Fruit fly (Drosophila melanogaster) whole organism, embryonic: Measurements from ENCODE around the gene Atg13.

Experiments
- Abd-B ChIP-seq: fragments of 200-800 bp; sonication (Bioruptor generic); optimal IDR thresholded peaks from 2 replicates; lab custom pipeline; 2018; ENCODE audit warnings: missing biosample characterization, mild to moderate bottlenecking, missing genetic modification characterization, moderate library complexity
- CG10147 ChIP-seq: fragments of 200-800 bp; sonication (Bioruptor generic); optimal IDR thresholded peaks from 2 replicates; lab custom pipeline; 2019; ENCODE audit warnings: missing biosample characterization, mild to moderate bottlenecking, missing genetic modification characterization, moderate library complexity
- CG11695 ChIP-seq: fragments of 200-800 bp; sonication (Bioruptor generic); IDR thresholded peaks from 3 replicates; pipeline ENCODE4 v1.3.6; 2022; ENCODE audit warnings: missing biosample characterization, missing genetic modification characterization
- CG1233 ChIP-seq: fragments of 200-800 bp; sonication (Bioruptor generic); optimal IDR thresholded peaks from 4 replicates; lab custom pipeline; 2018; ENCODE audit warnings: missing biosample characterization, mild to moderate bottlenecking, missing genetic modification characterization
- CG13296 ChIP-seq: fragments of 200-800 bp; sonication (Bioruptor generic); optimal IDR thresholded peaks from 3 replicates; lab custom pipeline; 2018; ENCODE audit warnings: missing biosample characterization, mild to moderate bottlenecking, missing genetic modification characterization
- CG13424 ChIP-seq: fragments of 200-800 bp; sonication (Bioruptor generic); optimal IDR thresholded peaks from 2 replicates; lab custom pipeline; 2019; ENCODE audit warnings: missing biosample characterization, mild to moderate bottlenecking, missing genetic modification characterization, moderate library complexity
- CG14710 ChIP-seq: fragments of 200-800 bp; sonication (Bioruptor generic); optimal IDR thresholded peaks from 3 replicates; lab custom pipeline; 2019; ENCODE audit warnings: missing biosample characterization, mild to moderate bottlenecking, missing genetic modification characterization, moderate library complexity
- CG14860 ChIP-seq: fragments of 200-800 bp; sonication (Bioruptor generic); IDR thresholded peaks from 3 replicates; pipeline ENCODE4 v1.3.6; 2022; ENCODE audit warnings: missing biosample characterization, missing genetic modification characterization; ENCODE audit not compliant: partially characterized antibody
- CG17186 ChIP-seq: fragments of 200-800 bp; sonication (Bioruptor generic); optimal IDR thresholded peaks from 3 replicates; lab custom pipeline; 2017; ENCODE audit warnings: missing biosample characterization, missing genetic modification reagents, missing genetic modification characterization
- CG17802 ChIP-seq: fragments of 200-800 bp; sonication (Bioruptor generic); optimal IDR thresholded peaks from 2 replicates; lab custom pipeline; 2018; ENCODE audit warnings: missing biosample characterization, mild to moderate bottlenecking, missing genetic modification characterization, moderate library complexity
- CG2120 ChIP-seq: fragments of 200-800 bp; sonication (Bioruptor generic); optimal IDR thresholded peaks from 3 replicates; lab custom pipeline; 2016; ENCODE audit warnings: missing biosample characterization, missing genetic modification characterization
- CG2202 ChIP-seq: fragments of 200-800 bp; sonication (Bioruptor generic); optimal IDR thresholded peaks from 2 replicates; lab custom pipeline; 2018; ENCODE audit warnings: missing biosample characterization, mild to moderate bottlenecking, missing genetic modification characterization
- CG30020 ChIP-seq: fragments of 200-800 bp; optimal IDR thresholded peaks from 2 replicates; lab custom pipeline; 2019; ENCODE audit warnings: missing biosample characterization, mild to moderate bottlenecking, missing genetic modification characterization, moderate library complexity
- CG6791 ChIP-seq: fragments of 200-800 bp; sonication (Bioruptor generic); IDR thresholded peaks from 3 replicates; pipeline ENCODE4 v1.3.6; 2022; ENCODE audit warnings: missing biosample characterization, missing genetic modification characterization; ENCODE audit not compliant: partially characterized antibody
- CG8281 ChIP-seq: fragments of 200-800 bp; sonication (Bioruptor generic); optimal IDR thresholded peaks from 2 replicates; lab custom pipeline; 2018; ENCODE audit warnings: missing biosample characterization, mild to moderate bottlenecking, missing genetic modification characterization, moderate library complexity
- CG8924 ChIP-seq: fragments of 200-800 bp; optimal IDR thresholded peaks from 3 replicates; lab custom pipeline; 2019; ENCODE audit warnings: missing biosample characterization, mild to moderate bottlenecking, missing genetic modification characterization, moderate library complexity
- CG9727 ChIP-seq: fragments of 200-800 bp; sonication (Bioruptor generic); optimal IDR thresholded peaks from 3 replicates; lab custom pipeline; 2017; ENCODE audit warnings: missing biosample characterization, mild to moderate bottlenecking, missing genetic modification characterization
- CoRest ChIP-seq: fragments of 200-800 bp; sonication (Bioruptor generic); optimal IDR thresholded peaks from 3 replicates; lab custom pipeline; 2018; ENCODE audit warnings: missing biosample characterization, mild to moderate bottlenecking, missing genetic modification characterization, moderate library complexity
- D19A ChIP-seq: fragments of 200-800 bp; optimal IDR thresholded peaks from 3 replicates; lab custom pipeline; 2019; ENCODE audit warnings: missing biosample characterization, mild to moderate bottlenecking, missing genetic modification characterization, moderate library complexity
- Dref ChIP-seq: fragments of 200-800 bp; sonication (Bioruptor generic); IDR thresholded peaks from 2 replicates; pipeline ENCODE4 v1.3.6; 2022; ENCODE audit warnings: missing biosample characterization, missing genetic modification characterization
- H15 ChIP-seq: fragments of 200-800 bp; sonication (Bioruptor generic); IDR thresholded peaks from 3 replicates; pipeline ENCODE4 v1.3.6; 2022; ENCODE audit warnings: missing biosample characterization, missing genetic modification characterization
- HLH54F ChIP-seq: fragments of 200-800 bp; sonication (Bioruptor generic); optimal IDR thresholded peaks from 3 replicates; lab custom pipeline; 2016; ENCODE audit warnings: missing biosample characterization, missing genetic modification characterization
- Lpt ChIP-seq: fragments of >200 bp; optimal IDR thresholded peaks from 2 replicates; lab custom pipeline; 2018; ENCODE audit warnings: missing biosample characterization, missing genetic modification characterization
- MESR4 ChIP-seq: fragments of 200-800 bp; sonication (Bioruptor generic); optimal IDR thresholded peaks from 2 replicates; lab custom pipeline; 2018; ENCODE audit warnings: missing biosample characterization, mild to moderate bottlenecking, missing genetic modification characterization, moderate library complexity
- Mad ChIP-seq: fragments of 200-800 bp; sonication (Bioruptor generic); optimal IDR thresholded peaks from 2 replicates; lab custom pipeline; 2016; ENCODE audit warnings: missing biosample characterization, missing genetic modification characterization
- NfI ChIP-seq: fragments of 200-800 bp; sonication (Bioruptor generic); optimal IDR thresholded peaks from 3 replicates; lab custom pipeline; 2018; ENCODE audit warnings: missing biosample characterization, mild to moderate bottlenecking, missing genetic modification characterization, moderate library complexity
- Scr ChIP-seq: fragments of 200-800 bp; sonication (Bioruptor generic); IDR thresholded peaks from 2 replicates; pipeline ENCODE4 v1.3.6; 2022; ENCODE audit warnings: missing biosample characterization, missing genetic modification characterization; ENCODE audit not compliant: partially characterized antibody
- Sox102F ChIP-seq: fragments of 200-800 bp; sonication (Bioruptor generic); optimal IDR thresholded peaks from 2 replicates; lab custom pipeline; 2018; ENCODE audit warnings: missing biosample characterization, mild to moderate bottlenecking, missing genetic modification characterization, moderate library complexity
- Spps ChIP-seq: fragments of 200-800 bp; sonication (Bioruptor generic); optimal IDR thresholded peaks from 2 replicates; lab custom pipeline; 2018; ENCODE audit warnings: missing biosample characterization, mild to moderate bottlenecking, missing genetic modification characterization
- Sry-β ChIP-seq: fragments of 200-800 bp; sonication (Bioruptor generic); optimal IDR thresholded peaks from 2 replicates; lab custom pipeline; 2018; ENCODE audit warnings: missing biosample characterization, mild to moderate bottlenecking, missing genetic modification characterization, moderate library complexity
- Usf ChIP-seq: fragments of 200-800 bp; sonication (Bioruptor generic); optimal IDR thresholded peaks from 2 replicates; lab custom pipeline; 2017; ENCODE audit warnings: missing genotype, missing biosample characterization, missing genetic modification characterization
- amos ChIP-seq: fragments of 200-800 bp; sonication (Bioruptor generic); IDR thresholded peaks from 2 replicates; pipeline ENCODE4 v1.3.6; 2022; ENCODE audit warnings: missing biosample characterization, missing genetic modification characterization; ENCODE audit not compliant: partially characterized antibody
- ato ChIP-seq: fragments of 200-800 bp; sonication (Bioruptor generic); IDR thresholded peaks from 2 replicates; pipeline ENCODE4 v1.3.6; 2022; ENCODE audit warnings: missing biosample characterization, missing genetic modification characterization; ENCODE audit not compliant: partially characterized antibody
- bbx ChIP-seq: fragments of 200-800 bp; sonication (Bioruptor generic); IDR thresholded peaks from 2 replicates; pipeline ENCODE4 v1.3.6; 2022; ENCODE audit warnings: missing biosample characterization, missing genetic modification characterization; ENCODE audit not compliant: partially characterized antibody
- chinmo ChIP-seq: fragments of 200-800 bp; sonication (Bioruptor generic); IDR thresholded peaks from 4 replicates; pipeline ENCODE4 v1.3.6; 2022; ENCODE audit warnings: missing biosample characterization, missing genetic modification characterization; ENCODE audit not compliant: partially characterized antibody
- emc ChIP-seq: fragments of 200-800 bp; sonication (Bioruptor generic); optimal IDR thresholded peaks from 2 replicates; lab custom pipeline; 2016; ENCODE audit warnings: missing biosample characterization, missing genetic modification characterization
- exex ChIP-seq: fragments of 200-800 bp; sonication (Bioruptor generic); optimal IDR thresholded peaks from 4 replicates; lab custom pipeline; 2018; ENCODE audit warnings: missing biosample characterization, mild to moderate bottlenecking, missing genetic modification characterization, moderate library complexity
- fd64A ChIP-seq: fragments of 200-800 bp; sonication (Bioruptor generic); optimal IDR thresholded peaks from 3 replicates; lab custom pipeline; 2018; ENCODE audit warnings: missing biosample characterization, mild to moderate bottlenecking, missing genetic modification characterization
- ftz-f1 ChIP-seq: fragments of 200-800 bp; sonication (Bioruptor generic); optimal IDR thresholded peaks from 2 replicates; lab custom pipeline; 2016; ENCODE audit warnings: missing biosample characterization, missing genetic modification characterization
- fu2 ChIP-seq: fragments of 200-800 bp; sonication (Bioruptor generic); optimal IDR thresholded peaks from 2 replicates; lab custom pipeline; 2016; ENCODE audit warnings: missing biosample characterization, missing genetic modification characterization
- grau ChIP-seq: fragments of 200-800 bp; optimal IDR thresholded peaks from 3 replicates; lab custom pipeline; 2019; ENCODE audit warnings: missing biosample characterization, mild to moderate bottlenecking, missing genetic modification characterization, moderate library complexity
- hbn ChIP-seq: fragments of 200-800 bp; sonication (Bioruptor generic); IDR thresholded peaks from 2 replicates; pipeline ENCODE4 v1.3.6; 2022; ENCODE audit warnings: missing biosample characterization, missing genetic modification characterization; ENCODE audit not compliant: partially characterized antibody
- mam ChIP-seq: fragments of 200-800 bp; sonication (Bioruptor generic); optimal IDR thresholded peaks from 3 replicates; lab custom pipeline; 2016; ENCODE audit warnings: missing biosample characterization, missing genetic modification characterization
- sens ChIP-seq: fragments of 200-800 bp; sonication (Bioruptor generic); peaks from one replicate; lab custom pipeline; 2016; ENCODE audit warnings: missing biosample characterization, missing genetic modification characterization
- sqz ChIP-seq: fragments of 200-800 bp; sonication (Bioruptor generic); optimal IDR thresholded peaks from 3 replicates; lab custom pipeline; 2018; ENCODE audit warnings: missing biosample characterization, mild to moderate bottlenecking, missing genetic modification characterization
- ssp ChIP-seq: fragments of 200-800 bp; sonication (Bioruptor generic); IDR thresholded peaks from 2 replicates; pipeline ENCODE4 v1.3.6; 2022; ENCODE audit warnings: missing biosample characterization, missing genetic modification characterization
- vnd ChIP-seq: fragments of 200-800 bp; sonication (Bioruptor generic); IDR thresholded peaks from 3 replicates; pipeline ENCODE4 v1.3.6; 2022; ENCODE audit warnings: missing biosample characterization, missing genetic modification characterization; ENCODE audit not compliant: partially characterized antibody
- zfh1 ChIP-seq: fragments of 200-800 bp; sonication (Bioruptor generic); IDR thresholded peaks from 3 replicates; pipeline ENCODE4 v1.3.6; 2022; ENCODE audit warnings: missing biosample characterization, missing genetic modification characterization

Atg13 gene

DNA sequence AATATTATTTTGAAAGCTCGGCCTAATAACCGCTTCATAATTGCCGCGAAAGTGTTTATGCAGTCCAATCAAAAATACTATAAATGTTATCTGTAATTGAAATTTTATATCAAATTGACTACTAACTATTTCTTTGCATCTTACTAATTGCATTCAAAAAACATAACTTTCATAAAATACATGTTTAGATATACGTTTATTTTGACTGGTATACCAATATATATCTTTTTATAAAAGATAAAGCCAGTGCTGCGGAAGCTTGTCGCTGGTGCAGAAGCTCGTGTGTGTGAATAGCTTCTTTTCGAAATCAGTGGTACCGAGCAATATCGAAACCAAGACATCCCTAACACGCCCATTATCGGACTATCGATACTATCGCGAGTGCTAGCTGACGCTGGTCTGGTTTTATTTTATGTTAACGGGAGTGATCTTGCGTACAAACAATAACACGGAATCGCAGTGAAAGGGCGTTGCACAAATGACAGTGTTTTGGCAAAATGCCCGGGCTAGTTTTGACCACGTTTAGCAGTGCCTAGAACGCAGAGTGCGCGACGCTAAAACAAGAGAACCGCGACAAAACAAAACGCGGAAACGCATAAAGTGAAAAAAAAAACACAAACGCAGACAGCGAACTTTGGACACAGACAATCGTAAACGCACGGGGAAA lies at the start of gene Atg13:
Gene Atg13, plus strand, starts transcription at position 367 of the 667 bp plus-strand sequence.
- TF ChIP-seq mam (GFP tag; lab: Kevin White, UChicago), result peak; percentile 5
- no peak for TF ChIP-seq CG8281
- peak; percentile 3 for TF ChIP-seq CG10147 (GFP tag; lab: Kevin White, UChicago)
- TF ChIP-seq Abd-B (GFP tag; lab: Kevin White, UChicago), result peak; percentile 54
- peak; percentile 80 for TF ChIP-seq MESR4 (GFP tag; lab: Kevin White, UChicago)
- peak; percentile 70 for TF ChIP-seq CoRest (tag; lab: Kevin White, UChicago)
- TF ChIP-seq vnd (GFP tag; lab: Robert Waterston, UW), result peak; percentile 77
- no peak for TF ChIP-seq Lpt
- TF ChIP-seq CG6791, result peak; percentile 91
- peak; percentile 31 for TF ChIP-seq CG9727 (GFP tag; lab: Kevin White, UChicago)
- TF ChIP-seq Sry-β (GFP tag; lab: Kevin White, UChicago), result peak; percentile 11
- TF ChIP-seq HLH54F (GFP tag; lab: Kevin White, UChicago), result peak; percentile 15
- peak; percentile 30 for TF ChIP-seq Mad (GFP tag; lab: Kevin White, UChicago)
- TF ChIP-seq CG8924 (tag; lab: Kevin White, UChicago), result peak; percentile 54
- TF ChIP-seq ato (GFP tag; lab: Robert Waterston, UW), result peak; percentile 79
- peak; percentile 46 for TF ChIP-seq CG2120
- TF ChIP-seq Scr, result peak; percentile 77
- peak; percentile 46 for TF ChIP-seq grau (tag; lab: Kevin White, UChicago)
- peak; percentile 2 for TF ChIP-seq CG17186
- peak; percentile 19 for TF ChIP-seq CG13424 (tag; lab: Kevin White, UChicago)
- TF ChIP-seq CG17802 (tag; lab: Kevin White, UChicago), result peak; percentile 59
- no peak for TF ChIP-seq ftz-f1 (GFP tag; lab: Kevin White, UChicago)
- no peak for TF ChIP-seq Sox102F (GFP tag; lab: Kevin White, UChicago)
- peak; percentile 90; the same call in 1 of the 2 replicates for TF ChIP-seq amos
- peak; percentile 10 for TF ChIP-seq CG1233 (GFP tag; lab: Kevin White, UChicago)
- no peak for TF ChIP-seq fu2 (GFP tag; lab: Kevin White, UChicago)
- no peak for TF ChIP-seq Spps (tag; lab: Kevin White, UChicago)
- TF ChIP-seq emc (GFP tag; lab: Kevin White, UChicago), result no peak
- peak; percentile 81 for TF ChIP-seq CG14710
- TF ChIP-seq Dref (GFP tag; lab: Robert Waterston, UW), result peak; percentile 89
- peak; percentile 7 for TF ChIP-seq NfI (GFP tag; lab: Kevin White, UChicago)
- no peak for TF ChIP-seq CG2202 (tag; lab: Kevin White, UChicago)
- peak; percentile 73; the same call in 2 of the 4 replicates for TF ChIP-seq chinmo
- TF ChIP-seq CG14860 (GFP tag; lab: Robert Waterston, UW), result peak; percentile 68
- TF ChIP-seq CG11695, result no peak
- TF ChIP-seq bbx (GFP tag; lab: Robert Waterston, UW), result peak; percentile 89
- peak; percentile 61 for TF ChIP-seq sens (GFP tag; lab: Kevin White, UChicago)
- TF ChIP-seq CG30020 (tag; lab: Kevin White, UChicago), result peak; percentile 95
- TF ChIP-seq hbn (GFP tag; lab: Robert Waterston, UW), result peak; percentile 43; the same call in 1 of the 2 replicates
- TF ChIP-seq sqz (GFP tag; lab: Kevin White, UChicago), result peak; percentile 49
- no peak for TF ChIP-seq D19A
- TF ChIP-seq H15 (GFP tag; lab: Robert Waterston, UW), result no peak
- TF ChIP-seq zfh1 (GFP tag; lab: Robert Waterston, UW), result no peak
- TF ChIP-seq ssp (GFP tag; lab: Robert Waterston, UW), result peak; percentile 94
- no peak for TF ChIP-seq CG13296
- TF ChIP-seq fd64A (GFP tag; lab: Kevin White, UChicago), result no peak
- no peak for TF ChIP-seq exex (tag; lab: Kevin White, UChicago)
- peak; percentile 43 for TF ChIP-seq Usf (GFP tag; lab: Kevin White, UChicago)
